Worm (Caenorhabditis elegans) whole organism, L4 larva: ENCODE data around the gene ZK892.6.

Experiments used
- aha-1 ChIP-seq: fragments of 150-350 bp; peaks from one replicate; lab custom pipeline; 2014; ENCODE audit warnings: missing biosample characterization, missing genetic modification characterization
- ceh-20 ChIP-seq: fragments of 200-800 bp; sonication (Bioruptor generic); IDR thresholded peaks from 2 replicates; pipeline ENCODE4 v1.3.6; 2022; ENCODE audit warnings: missing genetic modification reagents, missing genetic modification characterization, missing compliant biosample characterization
- daf-12 ChIP-seq: fragments of 150-350 bp; optimal IDR thresholded peaks from 2 replicates; lab custom pipeline; 2014; ENCODE audit warnings: missing biosample characterization, missing genetic modification reagents, missing genetic modification characterization
- dmd-6 ChIP-seq: fragments of 200-800 bp; sonication (Bioruptor generic); IDR thresholded peaks from 2 replicates; pipeline ENCODE4 v1.3.6; 2022; ENCODE audit warnings: missing genetic modification reagents, missing genetic modification characterization, missing compliant biosample characterization
- dpl-1 ChIP-seq: fragments of 150-350 bp; optimal IDR thresholded peaks from 2 replicates; lab custom pipeline; 2014; ENCODE audit warnings: missing biosample characterization, missing genetic modification reagents, missing genetic modification characterization
- duxl-1 ChIP-seq: sonication (generic microtip); optimal IDR thresholded peaks from 2 replicates; lab custom pipeline; 2016; ENCODE audit warnings: mild to moderate bottlenecking, missing genetic modification characterization, moderate library complexity, missing compliant biosample characterization; ENCODE audit not compliant: poor library complexity
- nhr-11 ChIP-seq: fragments of 150-350 bp; optimal IDR thresholded peaks from 2 replicates; lab custom pipeline; 2014; ENCODE audit warnings: missing biosample characterization, missing genetic modification characterization
- rbr-2 ChIP-seq: sonication (generic microtip); optimal IDR thresholded peaks from 2 replicates; lab custom pipeline; 2016; ENCODE audit warnings: missing genotype, missing genetic modification characterization, missing compliant biosample characterization
- tra-1 ChIP-seq: fragments of 200-800 bp; sonication (Bioruptor generic); IDR thresholded peaks from 2 replicates; pipeline ENCODE4 v1.3.6; 2022; ENCODE audit warnings: missing genetic modification reagents, missing genetic modification characterization, missing compliant biosample characterization
- unc-130 ChIP-seq: sonication (generic microtip); optimal IDR thresholded peaks from 2 replicates; lab custom pipeline; 2016; ENCODE audit warnings: missing genetic modification reagents, missing genetic modification characterization, missing compliant biosample characterization
- ztf-11 ChIP-seq: fragments of 150-350 bp; optimal IDR thresholded peaks from 2 replicates; lab custom pipeline; 2014; ENCODE audit warnings: missing biosample characterization, missing genetic modification characterization

The ZK892.6 gene

ce11 chrII:9931012-9931411, 48.9 kb downstream of the ZK892.6 start (continued):
- TF ChIP-seq nhr-11 (tag; lab: Kevin White, UChicago) (peak; percentile 12), aha-1 (tag; lab: Kevin White, UChicago) (peak; percentile 52), dmd-6 (GFP tag; lab: Robert Waterston, UW) (no peak; the same call in 1 of the 2 replicates), unc-130 (GFP tag; lab: Kevin White, UChicago) (peak; percentile 21), dpl-1 (peak; percentile 22), tra-1 (GFP tag; lab: Robert Waterston, UW) (0 out of 2 replicates have a peak, but pooled peaks have one; percentile 32), duxl-1 (tag; lab: Kevin White, UChicago) (peak; percentile 30), ceh-20 (GFP tag; lab: Robert Waterston, UW) (0 out of 2 replicates have a peak, but pooled peaks have one; percentile 52), ztf-11 (tag; lab: Kevin White, UChicago) (no peak), daf-12 (no peak), rbr-2 (tag; lab: Kevin White, UChicago) (peak; percentile 5)
